Fruit fly (Drosophila melanogaster) whole organism, prepupa: ENCODE data around the gene RpS19a.

ENCODE experiments used
- CG31627 ChIP-seq: fragments of 200-800 bp; sonication (Bioruptor generic); optimal IDR thresholded peaks from 3 replicates; lab custom pipeline; 2016; ENCODE audit warnings: missing biosample characterization, missing genetic modification characterization
- CG34406 ChIP-seq: fragments of 200-800 bp; sonication (Bioruptor generic); optimal IDR thresholded peaks from 3 replicates; lab custom pipeline; 2016; ENCODE audit warnings: missing biosample characterization, missing genetic modification characterization
- CG6792 ChIP-seq: fragments of 200-800 bp; sonication (Bioruptor generic); optimal IDR thresholded peaks from 3 replicates; lab custom pipeline; 2016; ENCODE audit warnings: missing biosample characterization, missing genetic modification characterization
- CG7368 ChIP-seq: fragments of 200-800 bp; sonication (Bioruptor generic); optimal IDR thresholded peaks from 3 replicates; lab custom pipeline; 2016; ENCODE audit warnings: missing biosample characterization, missing genetic modification characterization
- Gug ChIP-seq: fragments of 200-800 bp; sonication (Bioruptor generic); IDR thresholded peaks from 2 replicates; pipeline ENCODE4 v1.3.6; 2022; ENCODE audit warnings: missing biosample characterization, missing genetic modification characterization
- Lpt ChIP-seq: fragments of 200-800 bp; sonication (Bioruptor generic); optimal IDR thresholded peaks from 3 replicates; lab custom pipeline; 2016; ENCODE audit warnings: missing biosample characterization, missing genetic modification characterization
- Met ChIP-seq: fragments of 200-800 bp; sonication (Bioruptor generic); optimal IDR thresholded peaks from 3 replicates; lab custom pipeline; 2016; ENCODE audit warnings: missing biosample characterization, missing genetic modification characterization
- Sox15 ChIP-seq: fragments of 200-800 bp; sonication (Bioruptor generic); optimal IDR thresholded peaks from 3 replicates; lab custom pipeline; 2016; ENCODE audit warnings: missing biosample characterization, missing genetic modification characterization
- achi ChIP-seq: fragments of 200-800 bp; sonication (Bioruptor generic); optimal IDR thresholded peaks from 3 replicates; lab custom pipeline; 2016; ENCODE audit warnings: missing biosample characterization, missing genetic modification characterization
- cyc ChIP-seq: fragments of 200-800 bp; sonication (Bioruptor generic); optimal IDR thresholded peaks from 3 replicates; lab custom pipeline; 2016; ENCODE audit warnings: missing biosample characterization, missing genetic modification characterization
- net ChIP-seq: fragments of 200-800 bp; sonication (Bioruptor generic); optimal IDR thresholded peaks from 3 replicates; lab custom pipeline; 2016; ENCODE audit warnings: missing biosample characterization, missing genetic modification characterization
- spab ChIP-seq: fragments of 200-800 bp; sonication (Bioruptor generic); optimal IDR thresholded peaks from 2 replicates; lab custom pipeline; 2017; ENCODE audit warnings: missing biosample characterization, mild to moderate bottlenecking, missing genetic modification characterization, missing genetic modification reagents

dm6 chrX:16664405-16665064 is 26.8 kb downstream of the RpS19a start, which contains the start of gene CG15865:
- TF ChIP-seq Gug (GFP tag; lab: Robert Waterston, UW) (no peak), Lpt (GFP tag; lab: Kevin White, UChicago) (no peak), CG7368 (GFP tag; lab: Kevin White, UChicago) (no peak), net (GFP tag; lab: Kevin White, UChicago) (no peak), cyc (no peak), CG34406 (GFP tag; lab: Kevin White, UChicago) (no peak), spab (no peak), Met (GFP tag; lab: Kevin White, UChicago) (no peak), achi (GFP tag; lab: Kevin White, UChicago) (no peak), CG6792 (GFP tag; lab: Kevin White, UChicago) (no peak), CG31627 (no peak), Sox15 (no peak)
